Worm (Caenorhabditis elegans): Measurements from ENCODE around the gene D2096.9.

DNA sequence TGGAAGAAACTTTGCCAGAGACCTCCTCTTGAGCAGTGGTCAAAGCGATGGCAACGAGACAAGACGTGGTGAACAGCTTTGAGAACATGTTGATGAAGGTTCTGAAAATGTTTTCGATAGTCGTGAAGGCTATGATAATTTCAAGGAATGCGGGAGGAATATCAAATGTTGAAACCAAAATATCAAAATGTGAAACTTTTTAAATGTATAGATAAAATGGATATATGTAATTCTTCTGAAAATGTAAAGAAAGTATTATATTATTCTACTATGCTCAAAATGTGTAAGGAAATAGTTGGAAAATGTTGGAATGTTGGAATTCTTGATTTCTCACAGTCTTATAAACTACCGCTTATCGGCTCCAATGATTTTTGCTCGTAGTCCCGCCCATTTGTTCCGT is 13.5 kb downstream of the D2096.9 start, which contains the start of gene D2096.6:
- TF ChIP-seq unc-62 (GFP tag; optimal IDR thresholded peaks at IDR 0.05) (no peak), elt-3 (tag; optimal IDR thresholded peaks at IDR 0.05) (no peak)

Measured in whole organism, mixed stage, embryonic.